Worm (Caenorhabditis elegans): ENCODE measurements around the gene F22B5.6.

Gene F22B5.6

ce11 chrII:8472916-8473315 is 16.9 kb upstream of the F22B5.6 start:
- TF ChIP-seq che-1 (tag; optimal IDR thresholded peaks at IDR 0.05) (no peak), ahr-1 (tag; optimal IDR thresholded peaks at IDR 0.05) (no peak), ceh-48 (tag; optimal IDR thresholded peaks at IDR 0.05) (no peak), elt-2 (tag; optimal IDR thresholded peaks at IDR 0.05) (no peak), syd-9 (tag; optimal IDR thresholded peaks at IDR 0.05) (no peak)

- TF ChIP-seq che-1 (tag; optimal IDR thresholded peaks at IDR 0.05) (no peak), ceh-24 (tag; optimal IDR thresholded peaks at IDR 0.05) (no peak), ceh-45 (GFP tag; IDR thresholded peaks at IDR 0.05) (no peak), ceh-14 (tag; optimal IDR thresholded peaks at IDR 0.05) (no peak), F13H6.1 (tag; optimal IDR thresholded peaks at IDR 0.05) (no peak), nhr-232 (tag; optimal IDR thresholded peaks at IDR 0.05) (no peak), ztf-16 (tag; optimal IDR thresholded peaks at IDR 0.05) (no peak), ceh-18 (tag; optimal IDR thresholded peaks at IDR 0.05) (no peak), hlh-6 (tag; optimal IDR thresholded peaks at IDR 0.05) (no peak), madf-2 (tag; optimal IDR thresholded peaks at IDR 0.05) (no peak)
Measured at ce11 chrII:8471139-8471538, 15.1 kb upstream of the F22B5.6 start, which contains the start of gene M05D6.8. Gene M05D6.8 (minus strand): TSS chrII:8471239.

DNA sequence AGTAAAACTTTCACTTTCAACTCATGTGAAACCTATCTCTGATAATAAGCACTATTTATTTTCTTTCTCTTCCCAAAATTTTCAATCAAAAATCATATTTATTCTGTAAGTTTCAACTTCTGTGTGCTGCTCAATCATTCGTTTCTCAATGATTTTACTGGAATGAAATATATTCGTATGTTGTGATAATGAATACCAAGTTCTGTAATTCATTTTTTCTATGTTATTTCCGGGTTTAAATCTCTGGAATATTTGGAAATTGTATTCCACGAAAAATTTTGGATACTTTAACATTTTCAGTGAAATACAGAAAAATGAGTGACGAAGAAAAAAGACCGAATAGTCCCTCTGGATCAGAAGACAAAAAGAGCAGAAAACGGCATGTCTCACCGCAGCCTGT is 11.8 kb upstream of the F22B5.6 start, which contains the start of gene M05D6.2:
TSS of gene M05D6.2 (plus strand) at position 301 of the 400 bp plus-strand sequence.
- TF ChIP-seq rnt-1 (tag; optimal IDR thresholded peaks at IDR 0.05) (no peak), pha-4 (tag; optimal IDR thresholded peaks at IDR 0.05) (no peak), K09A11.1 (tag; optimal IDR thresholded peaks at IDR 0.05; ENCODE audit: insufficient read depth) (no peak), ceh-22 (tag; optimal IDR thresholded peaks at IDR 0.05) (no peak), ceh-34 (tag; optimal IDR thresholded peaks at IDR 0.05) (no peak), elt-2 (tag; optimal IDR thresholded peaks at IDR 0.05) (no peak), nhr-232 (tag; optimal IDR thresholded peaks at IDR 0.05) (no peak), ceh-24 (tag; optimal IDR thresholded peaks at IDR 0.05) (no peak), ceh-30 (tag; optimal IDR thresholded peaks at IDR 0.05) (no peak)

- TF ChIP-seq unc-3 (GFP tag; conservative IDR thresholded peaks at IDR 0.05), result no peak
- TF ChIP-seq unc-3 (tag; optimal IDR thresholded peaks at IDR 0.05), result no peak
- TF ChIP-seq pag-3 (tag; optimal IDR thresholded peaks at IDR 0.05; ENCODE audit: borderline replicate concordance), result no peak
- TF ChIP-seq ama-1 (optimal IDR thresholded peaks at IDR 0.05), result no peak
- no peak for TF ChIP-seq ref-2 (tag; optimal IDR thresholded peaks at IDR 0.05)
- no peak for TF ChIP-seq hlh-6 (tag; optimal IDR thresholded peaks at IDR 0.05)
- no peak for TF ChIP-seq pha-2 (tag; optimal IDR thresholded peaks at IDR 0.05)
- TF ChIP-seq nhr-232 (tag; optimal IDR thresholded peaks at IDR 0.05), result no peak
- no peak for TF ChIP-seq ceh-2 (tag; optimal IDR thresholded peaks at IDR 0.05)
- no peak for TF ChIP-seq F13H6.1 (tag; optimal IDR thresholded peaks at IDR 0.05)
- TF ChIP-seq ceh-31 (tag; optimal IDR thresholded peaks at IDR 0.05), result no peak
- TF ChIP-seq madf-2 (tag; optimal IDR thresholded peaks at IDR 0.05), result no peak
- no peak for TF ChIP-seq sdc-2 (tag; optimal IDR thresholded peaks at IDR 0.05)
- TF ChIP-seq sox-4 (tag; optimal IDR thresholded peaks at IDR 0.05), result no peak
- no peak for TF ChIP-seq unc-55 (GFP tag; optimal IDR thresholded peaks at IDR 0.05)
Measured at ce11 chrII:8466874-8467273, 10.9 kb upstream of the F22B5.6 start, which contains the start of gene F22B5.10. Gene F22B5.10 (plus strand): TSS chrII:8467174.

DNA sequence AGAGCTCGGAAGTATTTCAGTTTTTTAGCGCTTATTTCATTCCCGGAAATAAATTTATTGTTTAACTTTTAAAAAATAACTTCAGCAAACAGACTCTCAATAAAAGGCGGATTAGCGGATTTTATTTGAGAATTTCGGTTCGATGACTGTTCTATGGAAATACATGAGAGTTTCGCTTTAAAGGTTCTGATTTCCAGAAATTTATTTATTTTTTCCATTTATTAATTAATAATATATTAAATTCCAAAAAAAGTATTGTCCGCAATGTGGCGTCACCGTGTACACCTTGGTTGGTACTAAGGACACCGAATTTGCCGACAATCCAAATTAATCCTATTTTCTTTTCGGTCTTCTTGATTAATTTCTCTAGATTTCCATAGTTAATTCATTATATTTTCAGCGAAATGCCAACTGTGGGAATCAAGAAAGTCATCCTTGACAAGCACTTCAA is 8.5 kb upstream of the F22B5.6 start, which contains the start of gene fars-3:
TSS of gene fars-3 (plus strand) at position 401 of the 451 bp plus-strand sequence.
- TF ChIP-seq eyg-1 (tag; optimal IDR thresholded peaks at IDR 0.05) (no peak), nhr-11 (tag; optimal IDR thresholded peaks at IDR 0.05) (no peak), unc-42 (tag; optimal IDR thresholded peaks at IDR 0.05) (peak; percentile 24)

DNA sequence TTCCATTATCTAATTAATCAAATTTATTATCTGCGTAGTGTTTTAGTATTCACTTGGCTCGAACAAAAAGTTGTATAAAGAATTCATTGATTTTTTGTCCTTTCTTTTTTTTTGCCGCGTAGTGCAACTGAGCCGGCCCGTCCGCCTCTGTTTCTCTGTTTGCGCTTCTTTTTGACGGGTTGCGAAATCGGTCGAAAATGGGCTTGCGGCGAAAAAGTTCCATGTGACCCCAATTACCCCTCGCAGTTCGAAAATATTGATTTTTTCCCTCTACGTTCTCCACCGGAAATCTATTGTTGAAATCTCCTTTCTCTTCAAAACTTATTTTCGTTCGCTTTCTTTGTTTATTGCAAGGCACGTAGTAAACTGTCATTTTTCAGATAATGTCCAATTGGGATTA is 1.4 kb upstream of the F22B5.6 start, which contains the start of gene zyg-9:
TSS of gene zyg-9 (plus strand) at position 381 of the 400 bp plus-strand sequence.
- TF ChIP-seq ceh-22 (tag; optimal IDR thresholded peaks at IDR 0.05) (no peak), ceh-2 (tag; optimal IDR thresholded peaks at IDR 0.05) (no peak), hlh-30 (tag; optimal IDR thresholded peaks at IDR 0.05; ENCODE audit: insufficient read depth) (peak; percentile 16), ceh-48 (tag; optimal IDR thresholded peaks at IDR 0.05) (peak; percentile 43), ceh-19 (GFP tag; optimal IDR thresholded peaks at IDR 0.05) (no peak)
